Worm (Caenorhabditis elegans): ENCODE data around the gene irg-7.

DNA sequence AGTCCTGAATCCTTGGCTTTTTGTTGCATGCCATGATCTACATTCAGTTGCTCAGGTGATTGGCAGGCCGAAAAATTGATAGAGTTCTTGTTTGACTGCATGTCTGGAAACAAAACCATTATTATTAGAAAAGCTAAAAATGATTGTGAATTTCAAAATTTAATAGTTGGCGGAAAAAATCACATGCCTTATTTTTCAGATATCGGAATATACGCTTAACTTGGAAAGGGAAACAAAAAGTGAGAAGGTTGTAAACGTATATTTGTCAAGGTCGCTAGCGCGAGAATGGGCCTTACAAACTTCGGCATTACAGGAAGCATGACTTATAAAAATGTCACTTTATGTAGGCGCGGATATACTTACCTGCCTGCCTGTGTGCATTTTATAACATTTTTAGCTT, 28.2 kb upstream of the irg-7 start, which contains the start of gene K09C4.9:
- TF ChIP-seq ets-7 (tag; optimal IDR thresholded peaks at IDR 0.05), result no peak
- no peak for TF ChIP-seq ceh-13 (GFP tag; optimal IDR thresholded peaks at IDR 0.05)
- TF ChIP-seq hmg-4 (GFP tag; optimal IDR thresholded peaks at IDR 0.05), result no peak
- TF ChIP-seq pes-1 (GFP tag; IDR thresholded peaks at IDR 0.05), result no peak
- TF ChIP-seq aly-1 (tag; optimal IDR thresholded peaks at IDR 0.05), result no peak

Data from whole organism, early embryonic.